Fruit fly (Drosophila melanogaster) whole organism, embryonic: ENCODE measurements around the gene CG11843.

Experiments
- Atf-2 ChIP-seq: fragments of 200-800 bp; sonication (Bioruptor generic); optimal IDR thresholded peaks from 2 replicates; lab custom pipeline; 2016; ENCODE audit warnings: missing biosample characterization, missing genetic modification characterization
- Blimp-1 ChIP-seq: fragments of 200-800 bp; sonication (Bioruptor generic); optimal IDR thresholded peaks from 3 replicates; lab custom pipeline; 2018; ENCODE audit warnings: missing biosample characterization, missing genetic modification characterization, mild to moderate bottlenecking, moderate library complexity, missing genetic modification reagents
- BtbVII ChIP-seq: fragments of 200-800 bp; sonication (Bioruptor generic); optimal IDR thresholded peaks from 3 replicates; lab custom pipeline; 2017; ENCODE audit warnings: missing biosample characterization, mild to moderate bottlenecking, missing genetic modification characterization
- CG10147 ChIP-seq: fragments of 200-800 bp; sonication (Bioruptor generic); optimal IDR thresholded peaks from 2 replicates; lab custom pipeline; 2019; ENCODE audit warnings: missing biosample characterization, mild to moderate bottlenecking, missing genetic modification characterization, moderate library complexity
- CG10654 ChIP-seq: fragments of 200-800 bp; sonication (Bioruptor generic); optimal IDR thresholded peaks from 2 replicates; lab custom pipeline; 2016; ENCODE audit warnings: missing biosample characterization, missing genetic modification characterization
- CG10959 ChIP-seq: fragments of 200-800 bp; sonication (Bioruptor generic); IDR thresholded peaks from 2 replicates; pipeline ENCODE4 v1.3.6; 2022; ENCODE audit warnings: missing biosample characterization, missing genetic modification characterization
- CG10979 ChIP-seq: fragments of 200-800 bp; sonication (Bioruptor generic); optimal IDR thresholded peaks from 2 replicates; lab custom pipeline; 2018; ENCODE audit warnings: missing biosample characterization, mild to moderate bottlenecking, missing genetic modification characterization, moderate library complexity
- CG11504 ChIP-seq: fragments of 200-800 bp; sonication (Bioruptor generic); optimal IDR thresholded peaks from 3 replicates; lab custom pipeline; 2019; ENCODE audit warnings: missing biosample characterization, mild to moderate bottlenecking, missing genetic modification characterization, moderate library complexity
- CG12744 ChIP-seq: fragments of 200-800 bp; sonication (Bioruptor generic); optimal IDR thresholded peaks from 2 replicates; lab custom pipeline; 2016; ENCODE audit warnings: missing biosample characterization, missing genetic modification characterization
- CG14441 ChIP-seq: fragments of 200-800 bp; sonication (Bioruptor generic); IDR thresholded peaks from 2 replicates; pipeline ENCODE4 v1.3.6; 2022; ENCODE audit warnings: missing biosample characterization, missing genetic modification characterization
- CG15601 ChIP-seq: fragments of 200-800 bp; sonication (Bioruptor generic); optimal IDR thresholded peaks from 3 replicates; lab custom pipeline; 2019; ENCODE audit warnings: missing biosample characterization, mild to moderate bottlenecking, missing genetic modification characterization, moderate library complexity
- CG16813 ChIP-seq: fragments of 200-800 bp; sonication (Bioruptor generic); IDR thresholded peaks from 3 replicates; pipeline ENCODE4 v1.3.6; 2022; ENCODE audit warnings: missing biosample characterization, missing genetic modification characterization; ENCODE audit not compliant: partially characterized antibody
- CG17328 ChIP-seq: fragments of 200-800 bp; sonication (Bioruptor generic); IDR thresholded peaks from 2 replicates; pipeline ENCODE4 v1.3.6; 2022; ENCODE audit warnings: missing biosample characterization, missing genetic modification characterization
- CG17568 ChIP-seq: fragments of 200-800 bp; sonication (Bioruptor generic); optimal IDR thresholded peaks from 2 replicates; lab custom pipeline; 2018; ENCODE audit warnings: missing biosample characterization, mild to moderate bottlenecking, missing genetic modification characterization, moderate library complexity
- CG2120 ChIP-seq: fragments of 200-800 bp; sonication (Bioruptor generic); optimal IDR thresholded peaks from 3 replicates; lab custom pipeline; 2016; ENCODE audit warnings: missing biosample characterization, missing genetic modification characterization
- CG3065 ChIP-seq: fragments of 200-800 bp; sonication (Bioruptor generic); optimal IDR thresholded peaks from 2 replicates; lab custom pipeline; 2016; ENCODE audit warnings: missing biosample characterization, missing genetic modification characterization
- CG3847 ChIP-seq: fragments of 200-800 bp; sonication (Bioruptor generic); IDR thresholded peaks from 2 replicates; pipeline ENCODE4 v1.3.6; 2022; ENCODE audit warnings: missing biosample characterization, missing genetic modification characterization
- CG4707 ChIP-seq: fragments of 200-800 bp; sonication (Bioruptor generic); optimal IDR thresholded peaks from 2 replicates; lab custom pipeline; 2018; ENCODE audit warnings: missing biosample characterization, mild to moderate bottlenecking, missing genetic modification characterization, moderate library complexity
- CG4730 ChIP-seq: fragments of 200-800 bp; sonication (Bioruptor generic); IDR thresholded peaks from 2 replicates; pipeline ENCODE4 v1.3.6; 2022; ENCODE audit warnings: missing biosample characterization, missing genetic modification characterization
- CG6654 ChIP-seq: fragments of 200-800 bp; sonication (Bioruptor generic); optimal IDR thresholded peaks from 2 replicates; lab custom pipeline; 2017; ENCODE audit warnings: missing biosample characterization, mild to moderate bottlenecking, missing genetic modification characterization
- CG7839 ChIP-seq: fragments of 200-800 bp; sonication (Bioruptor generic); optimal IDR thresholded peaks from 3 replicates; lab custom pipeline; 2018; ENCODE audit warnings: missing biosample characterization, mild to moderate bottlenecking, missing genetic modification characterization, moderate library complexity
- CG8290 ChIP-seq, 3 experiments: fragments of 200-800 bp; sonication (Bioruptor generic); optimal IDR thresholded peaks; 2 replicates each; lab custom pipeline; 2016 to 2019; ENCODE audit warnings: missing biosample characterization in 3 of 3, missing genetic modification characterization in 3 of 3, mild to moderate bottlenecking in 2 of 3, moderate library complexity in 1 of 3
- CG8388 ChIP-seq: fragments of 200-800 bp; sonication (Bioruptor generic); optimal IDR thresholded peaks from 2 replicates; lab custom pipeline; 2019; ENCODE audit warnings: missing biosample characterization, mild to moderate bottlenecking, missing genetic modification characterization, moderate library complexity
- CG8478 ChIP-seq: fragments of >200 bp; optimal IDR thresholded peaks from 2 replicates; lab custom pipeline; 2018
- CTCF ChIP-seq: fragments of 200-800 bp; sonication (Bioruptor generic); optimal IDR thresholded peaks from 2 replicates; lab custom pipeline; 2017; ENCODE audit warnings: missing biosample characterization, mild to moderate bottlenecking, missing genetic modification characterization, moderate library complexity
- Camta ChIP-seq: fragments of 200-800 bp; sonication (Bioruptor generic); optimal IDR thresholded peaks from 2 replicates; lab custom pipeline; 2016; ENCODE audit warnings: missing biosample characterization, missing genetic modification characterization
- D19B ChIP-seq: fragments of 200-800 bp; sonication (Bioruptor generic); optimal IDR thresholded peaks from 2 replicates; lab custom pipeline; 2017; ENCODE audit warnings: missing biosample characterization, mild to moderate bottlenecking, missing genetic modification characterization
- Dip2 ChIP-seq: fragments of 200-800 bp; sonication (Bioruptor generic); IDR thresholded peaks from 2 replicates; pipeline ENCODE4 v1.3.6; 2022; ENCODE audit warnings: missing biosample characterization, missing genetic modification characterization
- Doc3 ChIP-seq: fragments of 200-800 bp; sonication (Bioruptor generic); IDR thresholded peaks from 3 replicates; pipeline ENCODE4 v1.3.6; 2022; ENCODE audit warnings: missing biosample characterization, missing genetic modification characterization; ENCODE audit not compliant: partially characterized antibody
- HLH4C ChIP-seq: fragments of 200-800 bp; sonication (Bioruptor generic); IDR thresholded peaks from 3 replicates; pipeline ENCODE4 v1.3.6; 2022; ENCODE audit warnings: missing biosample characterization, missing genetic modification characterization; ENCODE audit not compliant: partially characterized antibody
- HLHmδ ChIP-seq: fragments of 200-800 bp; sonication (Bioruptor generic); optimal IDR thresholded peaks from 2 replicates; lab custom pipeline; 2018; ENCODE audit warnings: missing biosample characterization, mild to moderate bottlenecking, missing genetic modification characterization, moderate library complexity
- Hmr ChIP-seq: fragments of 200-800 bp; sonication (Bioruptor generic); optimal IDR thresholded peaks from 3 replicates; lab custom pipeline; 2017; ENCODE audit warnings: mild to moderate bottlenecking, missing biosample characterization, missing genetic modification reagents, missing genetic modification characterization
- Nf-YA ChIP-seq: fragments of 200-800 bp; sonication (Bioruptor generic); IDR thresholded peaks from 2 replicates; pipeline ENCODE4 v1.3.6; 2022; ENCODE audit warnings: missing biosample characterization, missing genetic modification characterization
- Opbp ChIP-seq: fragments of 200-800 bp; sonication (Bioruptor generic); IDR thresholded peaks from 3 replicates; pipeline ENCODE4 v1.3.6; 2022; ENCODE audit warnings: missing biosample characterization, missing genetic modification characterization; ENCODE audit not compliant: partially characterized antibody
- Sry-β ChIP-seq: fragments of 200-800 bp; sonication (Bioruptor generic); optimal IDR thresholded peaks from 2 replicates; lab custom pipeline; 2018; ENCODE audit warnings: missing biosample characterization, mild to moderate bottlenecking, missing genetic modification characterization, moderate library complexity
- Taf1 ChIP-seq: fragments of 200-800 bp; sonication (Bioruptor generic); IDR thresholded peaks from 2 replicates; pipeline ENCODE4 v1.3.6; 2022; ENCODE audit warnings: missing biosample characterization, missing genetic modification characterization
- aop ChIP-seq: fragments of 200-800 bp; sonication (Bioruptor generic); IDR thresholded peaks from 2 replicates; pipeline ENCODE4 v1.3.6; 2022; ENCODE audit warnings: missing biosample characterization, missing genetic modification characterization
- ap ChIP-seq: fragments of 200-800 bp; sonication (Bioruptor generic); IDR thresholded peaks from 2 replicates; pipeline ENCODE4 v1.3.6; 2022; ENCODE audit warnings: missing biosample characterization, missing genetic modification characterization
- chm ChIP-seq: fragments of 200-800 bp; sonication (Bioruptor generic); IDR thresholded peaks from 2 replicates; pipeline ENCODE4 v1.3.6; 2022; ENCODE audit warnings: missing biosample characterization, missing genetic modification characterization
- dmrt11E ChIP-seq: fragments of 200-800 bp; sonication (Bioruptor generic); optimal IDR thresholded peaks from 3 replicates; lab custom pipeline; 2018; ENCODE audit warnings: missing biosample characterization, mild to moderate bottlenecking, missing genetic modification characterization, moderate library complexity
- insv ChIP-seq, 2 experiments: fragments of 200-800 bp; sonication (Bioruptor generic); optimal IDR thresholded peaks; 3 replicates each; lab custom pipeline; 2016 to 2018; ENCODE audit warnings: missing biosample characterization in 2 of 2, missing genetic modification characterization in 2 of 2
- luna ChIP-seq: fragments of 200-800 bp; sonication (Bioruptor generic); optimal IDR thresholded peaks from 2 replicates; lab custom pipeline; 2016; ENCODE audit warnings: missing biosample characterization, missing genetic modification characterization
- mld ChIP-seq: fragments of 200-800 bp; sonication (Bioruptor generic); IDR thresholded peaks from 3 replicates; pipeline ENCODE4 v1.3.6; 2022; ENCODE audit warnings: missing biosample characterization, missing genetic modification characterization; ENCODE audit not compliant: partially characterized antibody
- nmo ChIP-seq: fragments of 200-800 bp; sonication (Bioruptor generic); optimal IDR thresholded peaks from 2 replicates; lab custom pipeline; 2018; ENCODE audit warnings: missing biosample characterization, mild to moderate bottlenecking, missing genetic modification characterization, moderate library complexity
- org-1 ChIP-seq: fragments of 200-800 bp; sonication (Bioruptor generic); optimal IDR thresholded peaks from 2 replicates; lab custom pipeline; 2017; ENCODE audit warnings: missing biosample characterization, missing genetic modification characterization
- pnt ChIP-seq: fragments of 200-800 bp; sonication (Bioruptor generic); optimal IDR thresholded peaks from 3 replicates; lab custom pipeline; 2016; ENCODE audit warnings: missing biosample characterization, missing genetic modification characterization
- ranshi ChIP-seq: fragments of 200-800 bp; sonication (Bioruptor generic); IDR thresholded peaks from 2 replicates; pipeline ENCODE4 v1.3.6; 2022; ENCODE audit warnings: missing biosample characterization, missing genetic modification characterization
- seq ChIP-seq: fragments of 200-800 bp; sonication (Bioruptor generic); IDR thresholded peaks from 2 replicates; pipeline ENCODE4 v1.3.6; 2022; ENCODE audit warnings: missing biosample characterization, missing genetic modification characterization
- sima ChIP-seq: fragments of 200-800 bp; sonication (Bioruptor generic); optimal IDR thresholded peaks from 2 replicates; lab custom pipeline; 2016; ENCODE audit warnings: missing biosample characterization, missing genetic modification characterization
- tx ChIP-seq: fragments of 200-800 bp; sonication (Bioruptor generic); optimal IDR thresholded peaks from 2 replicates; lab custom pipeline; 2016; ENCODE audit warnings: missing biosample characterization, missing genetic modification characterization

Gene CG11843

DNA sequence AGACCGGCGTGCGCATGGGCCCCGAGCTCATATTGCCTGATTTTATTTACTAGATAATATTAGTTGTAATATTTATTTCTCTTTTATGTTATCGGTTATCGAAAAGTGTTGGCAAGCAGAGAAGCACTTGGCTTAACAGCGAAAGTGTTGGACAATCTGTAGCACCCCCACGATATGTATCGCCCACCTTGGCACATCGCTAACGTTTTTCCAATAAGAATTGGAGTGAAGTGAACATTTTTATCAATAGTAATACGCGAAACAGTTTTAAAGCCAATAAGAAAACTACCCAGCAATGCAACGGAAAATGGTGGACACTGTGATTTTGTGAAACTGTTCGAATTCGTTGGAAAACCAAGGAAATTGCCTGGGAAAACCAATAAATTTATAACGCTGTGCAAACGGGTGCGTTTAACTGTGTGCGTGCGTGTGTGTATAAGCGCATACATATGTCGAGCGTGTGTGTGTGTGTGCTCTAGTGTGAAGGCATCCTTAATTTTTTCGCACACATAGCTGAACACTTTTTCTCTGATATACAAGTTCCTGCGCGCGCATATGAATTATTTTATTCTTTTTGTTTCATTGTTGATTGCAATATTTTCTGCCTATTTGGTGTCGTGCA is 15.1 kb upstream of the CG11843 start, which contains the start of the genes Slu7 and Pkc98E (continued):
- peak; percentile 81; the same call in 2 of the 3 replicates for TF ChIP-seq mld
- TF ChIP-seq ranshi (GFP tag; lab: Robert Waterston, UW), result no peak
- peak; percentile 59 for TF ChIP-seq CG8290 (GFP tag; optimal IDR thresholded peaks at IDR 0.05; lab: Kevin White, UChicago)
- TF ChIP-seq CG8290 (tag; optimal IDR thresholded peaks at IDR 0.05; lab: Kevin White, UChicago), result peak; percentile 71 to 93
- no peak for TF ChIP-seq CG4707
- TF ChIP-seq luna (GFP tag; lab: Kevin White, UChicago), result peak; percentile 60
- TF ChIP-seq seq (GFP tag; lab: Robert Waterston, UW), result no peak
- 0 out of 2 replicates have a peak, but pooled peaks have one; percentile 24 for TF ChIP-seq CG10959 (GFP tag; lab: Robert Waterston, UW)
- TF ChIP-seq Sry-β (GFP tag; lab: Kevin White, UChicago), result no peak
- no peak for TF ChIP-seq CTCF
- TF ChIP-seq Blimp-1 (GFP tag; lab: Kevin White, UChicago), result peak; percentile 16
- no peak for TF ChIP-seq pnt (GFP tag; lab: Kevin White, UChicago)
- no peak for TF ChIP-seq CG8388
- peak; percentile 58 for TF ChIP-seq CG17328 (GFP tag; lab: Robert Waterston, UW)
- TF ChIP-seq Atf-2, result no peak
- TF ChIP-seq Hmr, result peak; percentile 61
- peak; percentile 92 for TF ChIP-seq CG3847
- TF ChIP-seq dmrt11E (tag; lab: Kevin White, UChicago), result peak; percentile 17
- peak; percentile 95 for TF ChIP-seq CG8478
- no peak for TF ChIP-seq CG10979 (tag; lab: Kevin White, UChicago)
- no peak for TF ChIP-seq ap (GFP tag; lab: Robert Waterston, UW)
- TF ChIP-seq Doc3 (GFP tag; lab: Robert Waterston, UW), result peak; percentile 71
- TF ChIP-seq Nf-YA (GFP tag; lab: Robert Waterston, UW), result no peak
- TF ChIP-seq CG10654 (GFP tag; lab: Kevin White, UChicago), result peak; percentile 52
- TF ChIP-seq insv (GFP tag; optimal IDR thresholded peaks at IDR 0.05; lab: Kevin White, UChicago), result peak; percentile 97 to 99
- TF ChIP-seq CG11504, result peak; percentile 42
- no peak for TF ChIP-seq aop (GFP tag; lab: Robert Waterston, UW)
- TF ChIP-seq CG12744 (GFP tag; lab: Kevin White, UChicago), result no peak
- TF ChIP-seq HLHmδ (GFP tag; lab: Kevin White, UChicago), result no peak
- peak; percentile 39 for TF ChIP-seq Camta (GFP tag; lab: Kevin White, UChicago)
- peak; percentile 76 for TF ChIP-seq nmo (GFP tag; lab: Kevin White, UChicago)
- TF ChIP-seq CG7839 (tag; lab: Kevin White, UChicago), result peak; percentile 31
- no peak for TF ChIP-seq CG15601 (tag; lab: Kevin White, UChicago)
- TF ChIP-seq Opbp (GFP tag; lab: Robert Waterston, UW), result peak; percentile 91
- peak; percentile 53 for TF ChIP-seq tx (GFP tag; lab: Kevin White, UChicago)
- no peak for TF ChIP-seq sima (GFP tag; lab: Kevin White, UChicago)
- no peak for TF ChIP-seq CG6654 (GFP tag; lab: Kevin White, UChicago)
- TF ChIP-seq HLH4C (GFP tag; lab: Robert Waterston, UW), result peak; percentile 87
- TF ChIP-seq Taf1 (GFP tag; lab: Robert Waterston, UW), result no peak
- TF ChIP-seq CG10147 (GFP tag; lab: Kevin White, UChicago), result peak; percentile 46
- no peak for TF ChIP-seq CG14441 (GFP tag; lab: Robert Waterston, UW)
- no peak for TF ChIP-seq CG3065 (GFP tag; lab: Kevin White, UChicago)
- TF ChIP-seq CG4730 (GFP tag; lab: Robert Waterston, UW), result no peak
- peak; percentile 86 for TF ChIP-seq CG2120 (GFP tag; lab: Kevin White, UChicago)
- TF ChIP-seq D19B (GFP tag; lab: Kevin White, UChicago), result no peak
- no peak for TF ChIP-seq org-1 (GFP tag; lab: Kevin White, UChicago)
- TF ChIP-seq CG16813 (GFP tag; lab: Robert Waterston, UW), result peak; percentile 91
- peak; percentile 22; the same call in 1 of the 2 replicates for TF ChIP-seq chm (GFP tag; lab: Robert Waterston, UW)
- no peak for TF ChIP-seq BtbVII (GFP tag; lab: Kevin White, UChicago)
- TF ChIP-seq CG17568 (GFP tag; lab: Kevin White, UChicago), result no peak
- no peak for TF ChIP-seq Dip2 (GFP tag; lab: Robert Waterston, UW)
